Worm (Caenorhabditis elegans): ENCODE data around the gene kin-21.

DNA sequence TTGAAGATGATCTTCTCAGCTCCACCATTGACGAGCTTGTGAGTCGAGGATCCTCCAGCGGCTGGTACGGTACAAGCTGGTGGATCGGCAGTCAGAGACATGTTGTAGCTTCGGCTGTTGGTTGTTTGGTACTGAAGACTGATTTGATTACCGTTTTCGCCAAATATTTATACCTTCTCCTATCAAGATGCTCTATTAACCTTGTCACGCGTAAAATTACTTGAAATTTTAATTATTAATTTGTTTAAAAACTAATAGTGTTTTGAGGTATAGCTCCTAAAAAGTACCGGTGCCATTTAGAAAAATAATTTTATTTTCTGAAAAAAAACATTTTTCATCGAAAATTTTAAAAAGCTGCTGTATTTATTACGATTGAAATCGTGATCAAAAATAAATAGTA lies 18.2 kb downstream of the kin-21 start, which contains the start of gene ssp-10:
- TF ChIP-seq sptf-2 (GFP tag; optimal IDR thresholded peaks at IDR 0.05) = no peak
- no peak for TF ChIP-seq attf-6 (GFP tag; IDR thresholded peaks at IDR 0.05)
- TF ChIP-seq die-1 (tag; optimal IDR thresholded peaks at IDR 0.05) = no peak
- TF ChIP-seq dpl-1 (GFP tag; optimal IDR thresholded peaks at IDR 0.05) = no peak
- no peak for TF ChIP-seq mes-4 (tag; optimal IDR thresholded peaks at IDR 0.05)
- TF ChIP-seq mcd-1 (GFP tag; IDR thresholded peaks at IDR 0.05) = no peak
- no peak for TF ChIP-seq nfya-1 (tag; optimal IDR thresholded peaks at IDR 0.05; ENCODE audit: borderline replicate concordance, insufficient read depth)
- TF ChIP-seq dpff-1 (tag; optimal IDR thresholded peaks at IDR 0.05) = no peak
- no peak for TF ChIP-seq hlh-12 (tag; optimal IDR thresholded peaks at IDR 0.05)
- TF ChIP-seq hsf-1 (GFP tag; IDR thresholded peaks at IDR 0.05) = no peak
- no peak for TF ChIP-seq pha-4 (tag; optimal IDR thresholded peaks at IDR 0.05)
- TF ChIP-seq snpc-3.4 (tag; optimal IDR thresholded peaks at IDR 0.05) = no peak
- no peak for TF ChIP-seq fkh-3 (tag; optimal IDR thresholded peaks at IDR 0.05)
